Fruit fly (Drosophila melanogaster) whole organism, embryonic: ENCODE measurements around the gene Ae2.

Experiments used
- Atf3 ChIP-seq: fragments of 200-800 bp; sonication (Bioruptor generic); optimal IDR thresholded peaks from 3 replicates; lab custom pipeline; 2016; ENCODE audit warnings: missing biosample characterization, missing genetic modification characterization
- BEAF-32 ChIP-seq: fragments of 200-800 bp; sonication (Bioruptor generic); optimal IDR thresholded peaks from 3 replicates; lab custom pipeline; 2017; ENCODE audit warnings: missing biosample characterization, missing genetic modification characterization, mild to moderate bottlenecking, moderate library complexity, missing genetic modification reagents
- C15 ChIP-seq: fragments of 200-800 bp; sonication (Bioruptor generic); IDR thresholded peaks from 3 replicates; pipeline ENCODE4 v1.3.6; 2022; ENCODE audit warnings: missing biosample characterization, missing genetic modification characterization
- CG10565 ChIP-seq: fragments of 200-800 bp; sonication (Bioruptor generic); optimal IDR thresholded peaks from 3 replicates; lab custom pipeline; 2016; ENCODE audit warnings: missing biosample characterization, mild to moderate bottlenecking, missing genetic modification characterization
- CG11085 ChIP-seq: fragments of 200-800 bp; sonication (Bioruptor generic); IDR thresholded peaks from 2 replicates; pipeline ENCODE4 v1.3.6; 2022; ENCODE audit warnings: missing biosample characterization, missing genetic modification characterization
- CG11247 ChIP-seq: fragments of 200-800 bp; sonication (Bioruptor generic); IDR thresholded peaks from 2 replicates; pipeline ENCODE4 v1.3.6; 2022; ENCODE audit warnings: missing biosample characterization, missing genetic modification characterization
- CG12219 ChIP-seq: fragments of 200-800 bp; sonication (Bioruptor generic); optimal IDR thresholded peaks from 3 replicates; lab custom pipeline; 2018; ENCODE audit warnings: missing biosample characterization, mild to moderate bottlenecking, missing genetic modification characterization
- CG13287 ChIP-seq: fragments of 200-800 bp; sonication (Bioruptor generic); IDR thresholded peaks from 2 replicates; pipeline ENCODE4 v1.3.6; 2022; ENCODE audit warnings: missing biosample characterization, missing genetic modification characterization; ENCODE audit not compliant: partially characterized antibody
- CG13424 ChIP-seq: fragments of 200-800 bp; sonication (Bioruptor generic); optimal IDR thresholded peaks from 2 replicates; lab custom pipeline; 2019; ENCODE audit warnings: missing biosample characterization, mild to moderate bottlenecking, missing genetic modification characterization, moderate library complexity
- CG16779 ChIP-seq: fragments of 200-800 bp; sonication (Bioruptor generic); IDR thresholded peaks from 2 replicates; pipeline ENCODE4 v1.3.6; 2022; ENCODE audit warnings: missing biosample characterization, missing genetic modification characterization
- CG18619 ChIP-seq: fragments of 200-800 bp; sonication (Bioruptor generic); optimal IDR thresholded peaks from 3 replicates; lab custom pipeline; 2017; ENCODE audit warnings: missing biosample characterization, mild to moderate bottlenecking, missing genetic modification characterization
- CG2875 ChIP-seq: fragments of 200-800 bp; sonication (Bioruptor generic); optimal IDR thresholded peaks from 2 replicates; lab custom pipeline; 2017; ENCODE audit warnings: missing biosample characterization, mild to moderate bottlenecking, missing genetic modification characterization, missing genetic modification reagents
- CG2889 ChIP-seq: fragments of 200-800 bp; sonication (Bioruptor generic); IDR thresholded peaks from 3 replicates; pipeline ENCODE4 v1.3.6; 2022; ENCODE audit warnings: missing biosample characterization, missing genetic modification characterization
- CG3163 ChIP-seq: fragments of 200-800 bp; sonication (Bioruptor generic); optimal IDR thresholded peaks from 3 replicates; lab custom pipeline; 2016; ENCODE audit warnings: missing biosample characterization, missing genetic modification characterization
- CG32532 ChIP-seq: fragments of 200-800 bp; sonication (Bioruptor generic); IDR thresholded peaks from 2 replicates; pipeline ENCODE4 v1.3.6; 2022; ENCODE audit warnings: missing biosample characterization, missing genetic modification characterization
- CG33557 ChIP-seq: fragments of 200-800 bp; sonication (Bioruptor generic); optimal IDR thresholded peaks from 2 replicates; lab custom pipeline; 2019; ENCODE audit warnings: missing biosample characterization, mild to moderate bottlenecking, missing genetic modification characterization, moderate library complexity
- CG3847 ChIP-seq: fragments of 200-800 bp; sonication (Bioruptor generic); IDR thresholded peaks from 2 replicates; pipeline ENCODE4 v1.3.6; 2022; ENCODE audit warnings: missing biosample characterization, missing genetic modification characterization
- CG4404 ChIP-seq: fragments of 200-800 bp; sonication (Bioruptor generic); IDR thresholded peaks from 2 replicates; pipeline ENCODE4 v1.3.6; 2022; ENCODE audit warnings: missing biosample characterization, missing genetic modification characterization
- CG5953 ChIP-seq: fragments of 200-800 bp; sonication (Bioruptor generic); IDR thresholded peaks from 2 replicates; pipeline ENCODE4 v1.3.6; 2022; ENCODE audit warnings: missing biosample characterization, missing genetic modification characterization
- CG7556 ChIP-seq: fragments of 200-800 bp; sonication (Bioruptor generic); optimal IDR thresholded peaks from 2 replicates; lab custom pipeline; 2017; ENCODE audit warnings: missing biosample characterization, mild to moderate bottlenecking, missing genetic modification characterization
- CG8281 ChIP-seq: fragments of 200-800 bp; sonication (Bioruptor generic); optimal IDR thresholded peaks from 2 replicates; lab custom pipeline; 2018; ENCODE audit warnings: missing biosample characterization, mild to moderate bottlenecking, missing genetic modification characterization, moderate library complexity
- CG9797 ChIP-seq: fragments of 200-800 bp; sonication (Bioruptor generic); optimal IDR thresholded peaks from 3 replicates; lab custom pipeline; 2018; ENCODE audit warnings: missing biosample characterization, mild to moderate bottlenecking, missing genetic modification characterization
- Dbx ChIP-seq: fragments of 200-800 bp; sonication (Bioruptor generic); IDR thresholded peaks from 3 replicates; pipeline ENCODE4 v1.3.6; 2022; ENCODE audit warnings: missing biosample characterization, missing genetic modification characterization
- Dip3 ChIP-seq: fragments of 200-800 bp; sonication (Bioruptor generic); optimal IDR thresholded peaks from 3 replicates; lab custom pipeline; 2016; ENCODE audit warnings: missing biosample characterization, missing genetic modification characterization
- Doc3 ChIP-seq: fragments of 200-800 bp; sonication (Bioruptor generic); IDR thresholded peaks from 3 replicates; pipeline ENCODE4 v1.3.6; 2022; ENCODE audit warnings: missing biosample characterization, missing genetic modification characterization; ENCODE audit not compliant: partially characterized antibody
- ERR ChIP-seq: fragments of 200-800 bp; sonication (Bioruptor generic); optimal IDR thresholded peaks from 2 replicates; lab custom pipeline; 2016; ENCODE audit warnings: missing biosample characterization, missing genetic modification characterization
- Fer3 ChIP-seq: fragments of 200-800 bp; sonication (Bioruptor generic); optimal IDR thresholded peaks from 2 replicates; lab custom pipeline; 2018; ENCODE audit warnings: missing biosample characterization, mild to moderate bottlenecking, missing genetic modification characterization, moderate library complexity
- Hand ChIP-seq: fragments of 200-800 bp; sonication (Bioruptor generic); optimal IDR thresholded peaks from 2 replicates; lab custom pipeline; 2017; ENCODE audit warnings: mild to moderate bottlenecking, missing biosample characterization, missing genetic modification reagents, missing genetic modification characterization
- Lim3 ChIP-seq: fragments of 200-800 bp; sonication (Bioruptor generic); IDR thresholded peaks from 2 replicates; pipeline ENCODE4 v1.3.6; 2022; ENCODE audit warnings: missing biosample characterization, missing genetic modification characterization
- Max ChIP-seq: fragments of 200-800 bp; sonication (Bioruptor generic); optimal IDR thresholded peaks from 2 replicates; lab custom pipeline; 2016; ENCODE audit warnings: missing biosample characterization, mild to moderate bottlenecking, missing genetic modification characterization
- Nf-YA ChIP-seq: fragments of 200-800 bp; sonication (Bioruptor generic); IDR thresholded peaks from 2 replicates; pipeline ENCODE4 v1.3.6; 2022; ENCODE audit warnings: missing biosample characterization, missing genetic modification characterization
- Six4 ChIP-seq: fragments of 200-800 bp; sonication (Bioruptor generic); optimal IDR thresholded peaks from 2 replicates; lab custom pipeline; 2016; ENCODE audit warnings: missing biosample characterization, missing genetic modification characterization
- Sox102F ChIP-seq: fragments of 200-800 bp; sonication (Bioruptor generic); optimal IDR thresholded peaks from 2 replicates; lab custom pipeline; 2018; ENCODE audit warnings: missing biosample characterization, mild to moderate bottlenecking, missing genetic modification characterization, moderate library complexity
- ac ChIP-seq: fragments of 200-800 bp; sonication (Bioruptor generic); optimal IDR thresholded peaks from 3 replicates; lab custom pipeline; 2017; ENCODE audit warnings: missing biosample characterization, mild to moderate bottlenecking, missing genetic modification characterization
- aop ChIP-seq: fragments of 200-800 bp; sonication (Bioruptor generic); IDR thresholded peaks from 2 replicates; pipeline ENCODE4 v1.3.6; 2022; ENCODE audit warnings: missing biosample characterization, missing genetic modification characterization
- bab2 ChIP-seq: fragments of 200-800 bp; sonication (Bioruptor generic); optimal IDR thresholded peaks from 2 replicates; lab custom pipeline; 2016; ENCODE audit warnings: missing biosample characterization, missing genetic modification characterization
- bowl ChIP-seq: fragments of 200-800 bp; sonication (Bioruptor generic); IDR thresholded peaks from 2 replicates; pipeline ENCODE4 v1.3.6; 2022; ENCODE audit warnings: missing biosample characterization, missing genetic modification characterization
- br ChIP-seq: fragments of >200 bp; optimal IDR thresholded peaks from 2 replicates; lab custom pipeline; 2017
- crc ChIP-seq: fragments of 200-800 bp; sonication (Bioruptor generic); optimal IDR thresholded peaks from 2 replicates; lab custom pipeline; 2016; ENCODE audit warnings: missing biosample characterization, missing genetic modification characterization
- dan ChIP-seq: fragments of 200-800 bp; sonication (Bioruptor generic); IDR thresholded peaks from 2 replicates; pipeline ENCODE4 v1.3.6; 2022; ENCODE audit warnings: missing biosample characterization, missing genetic modification characterization
- disco-r ChIP-seq: fragments of 200-800 bp; sonication (Bioruptor generic); optimal IDR thresholded peaks from 2 replicates; lab custom pipeline; 2016; ENCODE audit warnings: missing biosample characterization, missing genetic modification characterization
- dysf ChIP-seq: fragments of 200-800 bp; sonication (Bioruptor generic); IDR thresholded peaks from 3 replicates; pipeline ENCODE4 v1.3.6; 2022; ENCODE audit warnings: missing biosample characterization, missing genetic modification characterization
- fd64A ChIP-seq: fragments of 200-800 bp; sonication (Bioruptor generic); optimal IDR thresholded peaks from 3 replicates; lab custom pipeline; 2018; ENCODE audit warnings: missing biosample characterization, mild to moderate bottlenecking, missing genetic modification characterization
- ftz-f1 ChIP-seq: fragments of 200-800 bp; sonication (Bioruptor generic); optimal IDR thresholded peaks from 2 replicates; lab custom pipeline; 2016; ENCODE audit warnings: missing biosample characterization, missing genetic modification characterization
- gcm ChIP-seq: fragments of 200-800 bp; sonication (Bioruptor generic); optimal IDR thresholded peaks from 2 replicates; lab custom pipeline; 2019; ENCODE audit warnings: missing biosample characterization, mild to moderate bottlenecking, missing genetic modification characterization, moderate library complexity
- grn ChIP-seq: fragments of 200-800 bp; sonication (Bioruptor generic); optimal IDR thresholded peaks from 3 replicates; lab custom pipeline; 2017; ENCODE audit warnings: missing biosample characterization, missing genetic modification characterization
- lab ChIP-seq: fragments of 200-800 bp; sonication (Bioruptor generic); optimal IDR thresholded peaks from 3 replicates; lab custom pipeline; 2017; ENCODE audit warnings: missing biosample characterization, missing genetic modification characterization, mild to moderate bottlenecking, moderate library complexity, missing genetic modification reagents
- lilli ChIP-seq: fragments of 200-800 bp; sonication (Bioruptor generic); optimal IDR thresholded peaks from 3 replicates; lab custom pipeline; 2016; ENCODE audit warnings: missing biosample characterization, missing genetic modification characterization
- maf-S ChIP-seq: fragments of 200-800 bp; sonication (Bioruptor generic); optimal IDR thresholded peaks from 2 replicates; lab custom pipeline; 2016; ENCODE audit warnings: missing biosample characterization, missing genetic modification characterization
- pho ChIP-seq: fragments of 200-800 bp; sonication (Bioruptor generic); optimal IDR thresholded peaks from 2 replicates; lab custom pipeline; 2016; ENCODE audit warnings: missing biosample characterization, missing genetic modification characterization
- sim ChIP-seq: fragments of 200-800 bp; sonication (Bioruptor generic); IDR thresholded peaks from 2 replicates; pipeline ENCODE4 v1.3.6; 2022; ENCODE audit warnings: missing biosample characterization, missing genetic modification characterization
- sna ChIP-seq: fragments of 200-800 bp; sonication (Bioruptor generic); IDR thresholded peaks from 2 replicates; pipeline ENCODE4 v1.3.6; 2022; ENCODE audit warnings: missing biosample characterization, missing genetic modification characterization; ENCODE audit not compliant: partially characterized antibody

Gene Ae2

DNA sequence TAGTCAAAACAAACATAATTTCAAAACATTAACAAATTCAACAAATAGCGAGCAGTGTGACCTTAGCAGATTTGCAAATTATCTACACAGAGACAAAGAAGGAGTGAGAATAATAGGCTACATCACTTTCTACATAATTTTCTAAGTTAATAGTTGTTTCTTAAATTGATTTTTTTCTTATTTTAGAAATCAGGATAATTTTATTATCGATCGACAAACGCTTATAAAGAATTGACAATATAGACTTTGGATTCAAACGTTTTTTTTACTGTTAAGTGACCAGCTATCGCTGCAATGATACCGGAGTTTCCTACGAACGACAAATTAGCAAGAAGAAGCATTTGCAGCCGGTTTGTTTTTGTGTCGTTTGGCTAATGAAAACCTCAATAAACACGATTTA, 40.2 kb upstream of the Ae2 start, which contains the start of the genes nbs and defl (continued):
- TF ChIP-seq CG10565 (GFP tag; lab: Kevin White, UChicago), result no peak
- peak; percentile 52 for TF ChIP-seq crc (GFP tag; lab: Kevin White, UChicago)
- TF ChIP-seq maf-S (GFP tag; lab: Kevin White, UChicago), result peak; percentile 32
- no peak for TF ChIP-seq bowl (GFP tag; lab: Robert Waterston, UW)
- peak; percentile 60 for TF ChIP-seq Max
- TF ChIP-seq Dip3 (GFP tag; lab: Kevin White, UChicago), result peak; percentile 60
- no peak for TF ChIP-seq sna (GFP tag; lab: Robert Waterston, UW)
- no peak for TF ChIP-seq Nf-YA (GFP tag; lab: Robert Waterston, UW)
- peak; percentile 81 for TF ChIP-seq CG13424
- peak; percentile 66 for TF ChIP-seq Fer3 (tag; lab: Kevin White, UChicago)
- no peak; the same call in 2 of the 3 replicates for TF ChIP-seq Doc3 (GFP tag; lab: Robert Waterston, UW)
- peak; percentile 74 for TF ChIP-seq CG13287 (GFP tag; lab: Robert Waterston, UW)
- TF ChIP-seq lab (GFP tag; lab: Kevin White, UChicago), result no peak
- TF ChIP-seq CG2889, result peak; percentile 54; the same call in 2 of the 3 replicates
- peak; percentile 82 for TF ChIP-seq lilli (GFP tag; lab: Kevin White, UChicago)
- no peak for TF ChIP-seq aop (GFP tag; lab: Robert Waterston, UW)
- TF ChIP-seq CG3163 (GFP tag; lab: Kevin White, UChicago), result peak; percentile 6
- TF ChIP-seq CG18619, result no peak
- peak; percentile 69 for TF ChIP-seq CG4404 (GFP tag; lab: Robert Waterston, UW)
- TF ChIP-seq Hand, result no peak
- TF ChIP-seq CG3847 (GFP tag; lab: Robert Waterston, UW), result peak; percentile 82
- peak; percentile 16 for TF ChIP-seq CG33557 (GFP tag; lab: Kevin White, UChicago)
- TF ChIP-seq Atf3 (GFP tag; lab: Kevin White, UChicago), result peak; percentile 37
- no peak for TF ChIP-seq sim (GFP tag; lab: Robert Waterston, UW)
- TF ChIP-seq ftz-f1 (GFP tag; lab: Kevin White, UChicago), result no peak
- TF ChIP-seq grn (GFP tag; lab: Kevin White, UChicago), result no peak
- TF ChIP-seq CG8281 (tag; lab: Kevin White, UChicago), result no peak
- no peak for TF ChIP-seq CG16779
- TF ChIP-seq CG32532 (GFP tag; lab: Robert Waterston, UW), result peak; percentile 83
- no peak for TF ChIP-seq br
- no peak for TF ChIP-seq CG2875
- TF ChIP-seq Dbx (GFP tag; lab: Robert Waterston, UW), result peak; percentile 72
- TF ChIP-seq dan, result no peak
- TF ChIP-seq CG11247 (GFP tag; lab: Robert Waterston, UW), result peak; percentile 71
- peak; percentile 80 for TF ChIP-seq pho
- no peak for TF ChIP-seq Sox102F (GFP tag; lab: Kevin White, UChicago)
- no peak for TF ChIP-seq CG12219 (GFP tag; lab: Kevin White, UChicago)
- TF ChIP-seq gcm (GFP tag; lab: Kevin White, UChicago), result no peak
- TF ChIP-seq CG9797 (GFP tag; lab: Kevin White, UChicago), result peak; percentile 57
- TF ChIP-seq fd64A (GFP tag; lab: Kevin White, UChicago), result no peak
- no peak for TF ChIP-seq CG5953 (GFP tag; lab: Robert Waterston, UW)
- TF ChIP-seq BEAF-32 (GFP tag; lab: Kevin White, UChicago), result peak; percentile 71
- TF ChIP-seq bab2 (GFP tag; lab: Kevin White, UChicago), result peak; percentile 68
- TF ChIP-seq Lim3, result no peak
- no peak for TF ChIP-seq ERR (GFP tag; lab: Kevin White, UChicago)
- peak; percentile 37 for TF ChIP-seq CG7556 (GFP tag; lab: Kevin White, UChicago)
- peak; percentile 4 for TF ChIP-seq disco-r
- peak; percentile 49; the same call in 1 of the 2 replicates for TF ChIP-seq CG11085 (GFP tag; lab: Robert Waterston, UW)
- no peak for TF ChIP-seq ac (GFP tag; lab: Kevin White, UChicago)
- TF ChIP-seq dysf (GFP tag; lab: Robert Waterston, UW), result peak; percentile 80
- TF ChIP-seq Six4 (GFP tag; lab: Kevin White, UChicago), result peak; percentile 12
- TF ChIP-seq C15 (GFP tag; lab: Robert Waterston, UW), result peak; percentile 29; the same call in 1 of the 3 replicates
